Fruit fly (Drosophila melanogaster): ENCODE measurements around the gene CG16995.

CG16995 gene

dm6 chr2L:2307648-2308047 is at the start of gene CG16995:
Gene CG16995, plus strand, starts transcription at chr2L:2307948.
- TF ChIP-seq CG17801 (GFP tag; optimal IDR thresholded peaks at IDR 0.05; ENCODE audit: partially characterized antibody) = no peak

- no peak for TF ChIP-seq CG17801 (GFP tag; optimal IDR thresholded peaks at IDR 0.05; ENCODE audit: partially characterized antibody)
Observed at dm6 chr2L:2263142-2263541, 44.6 kb upstream of the CG16995 start, which contains the start of gene CG4270. Gene CG4270, plus strand, starts transcription at chr2L:2263442.

dm6 chr2L:2265221-2265620 is 42.5 kb upstream of the CG16995 start, which contains the start of gene CG34049:
Gene CG34049, minus strand, starts transcription at chr2L:2265321.
- TF ChIP-seq CG17801 (GFP tag; optimal IDR thresholded peaks at IDR 0.05; ENCODE audit: partially characterized antibody) = no peak

dm6 chr2L:2269040-2269439 is 38.7 kb upstream of the CG16995 start, which contains the start of gene CG17242:
Gene CG17242, minus strand, starts transcription at chr2L:2269140.
- TF ChIP-seq CG17801 (GFP tag; optimal IDR thresholded peaks at IDR 0.05; ENCODE audit: partially characterized antibody) = no peak

- no peak for TF ChIP-seq CG17801 (GFP tag; optimal IDR thresholded peaks at IDR 0.05; ENCODE audit: partially characterized antibody)
Observed at dm6 chr2L:2284863-2285262, 22.9 kb upstream of the CG16995 start, which contains the start of gene CG4271. Gene CG4271, plus strand, starts transcription at chr2L:2285163.

dm6 chr2L:2286773-2287172 is 21.0 kb upstream of the CG16995 start, which contains the start of gene CG31681:
Gene CG31681, minus strand, starts transcription at chr2L:2286873.
- no peak for TF ChIP-seq CG17801 (GFP tag; optimal IDR thresholded peaks at IDR 0.05; ENCODE audit: partially characterized antibody)

- no peak for TF ChIP-seq CG17801 (GFP tag; optimal IDR thresholded peaks at IDR 0.05; ENCODE audit: partially characterized antibody)
Observed at dm6 chr2L:2287807-2288206, 19.9 kb upstream of the CG16995 start, which contains the start of gene CG42658. Gene CG42658, minus strand, starts transcription at chr2L:2287907.

dm6 chr2L:2289316-2289715 is 18.4 kb upstream of the CG16995 start, which contains the start of gene CG17237:
Gene CG17237, minus strand, starts transcription at chr2L:2289416.
- TF ChIP-seq CG17801 (GFP tag; optimal IDR thresholded peaks at IDR 0.05; ENCODE audit: partially characterized antibody) = no peak

- TF ChIP-seq CG17801 (GFP tag; optimal IDR thresholded peaks at IDR 0.05; ENCODE audit: partially characterized antibody) = no peak
Observed at dm6 chr2L:2290638-2291037, 17.1 kb upstream of the CG16995 start, which contains the start of gene robl22E. Gene robl22E, minus strand, starts transcription at chr2L:2290738.

- TF ChIP-seq CG17801 (GFP tag; optimal IDR thresholded peaks at IDR 0.05; ENCODE audit: partially characterized antibody) = no peak
Observed at dm6 chr2L:2299803-2300202, 7.9 kb upstream of the CG16995 start, which contains the start of gene CG31949. Gene CG31949, plus strand, starts transcription at chr2L:2300103.

dm6 chr2L:2311449-2311848 is 3.7 kb downstream of the CG16995 start, which contains the start of gene eys:
Gene eys, plus strand, starts transcription at chr2L:2311680.
- no peak for TF ChIP-seq CG17801 (GFP tag; optimal IDR thresholded peaks at IDR 0.05; ENCODE audit: partially characterized antibody)

- TF ChIP-seq CG17801 (GFP tag; optimal IDR thresholded peaks at IDR 0.05; ENCODE audit: partially characterized antibody) = no peak
Observed at dm6 chr2L:2314165-2314564, 6.4 kb downstream of the CG16995 start.

- no peak for TF ChIP-seq CG17801 (GFP tag; optimal IDR thresholded peaks at IDR 0.05; ENCODE audit: partially characterized antibody)
Observed at dm6 chr2L:2348479-2348878, 40.7 kb downstream of the CG16995 start.

dm6 chr2L:2357228-2357656 is 49.5 kb downstream of the CG16995 start, which contains the start of gene CG9967:
Gene CG9967, minus strand, starts transcription at chr2L:2357356.
- peak; percentile 46 for TF ChIP-seq CG17801 (GFP tag; optimal IDR thresholded peaks at IDR 0.05; ENCODE audit: partially characterized antibody)

Measured in ovary, adult (tissue).